Worm (Caenorhabditis elegans): Measurements from ENCODE around the gene adm-4.

Gene adm-4

DNA sequence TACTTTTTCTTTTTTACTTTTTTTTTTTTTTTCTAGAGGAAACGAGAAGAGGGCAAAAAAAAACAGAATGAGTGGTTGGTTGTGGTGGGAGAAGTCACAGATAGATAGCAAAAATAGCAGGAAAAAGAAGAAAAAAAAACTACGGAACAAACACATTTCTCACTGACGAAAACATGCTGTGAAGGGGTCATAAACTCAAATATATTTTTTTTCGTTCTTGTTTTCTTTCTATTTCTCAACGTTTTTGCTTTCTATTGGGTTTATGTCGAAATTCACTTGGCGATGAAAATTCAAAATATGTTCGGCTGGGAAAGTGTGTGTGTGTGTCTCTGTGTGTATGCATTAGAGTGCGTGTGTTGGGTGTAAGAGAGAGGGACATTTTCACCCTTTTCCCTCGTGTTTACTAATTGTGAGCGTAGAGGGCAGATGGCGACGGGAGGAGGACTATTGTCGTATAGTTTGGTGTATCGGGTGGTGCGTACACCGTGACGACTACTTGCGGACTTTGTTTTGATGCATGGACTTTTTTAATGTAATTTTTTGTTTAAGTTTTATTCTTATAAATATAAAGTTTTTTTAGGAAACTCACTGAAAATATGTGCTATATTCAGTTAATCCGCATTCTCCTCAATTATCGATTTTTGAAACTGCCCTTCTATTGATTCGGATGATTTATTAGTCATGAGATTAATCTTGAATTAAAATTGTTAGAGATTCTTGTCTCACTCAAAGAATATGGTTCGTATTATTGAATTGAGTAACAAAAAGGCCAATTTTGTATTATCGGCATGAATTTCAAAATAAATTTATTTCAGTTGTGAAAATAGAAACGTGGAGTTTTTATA is 11.5 kb upstream of the adm-4 start (continued):
- TF ChIP-seq hlh-8 (tag; optimal IDR thresholded peaks at IDR 0.05) (peak; percentile 23), C08G9.2 (tag; optimal IDR thresholded peaks at IDR 0.05) (no peak), ets-4 (tag; optimal IDR thresholded peaks at IDR 0.05) (no peak), ceh-34 (tag; optimal IDR thresholded peaks at IDR 0.05) (no peak), ceh-45 (GFP tag; IDR thresholded peaks at IDR 0.05) (no peak), ceh-30 (tag; optimal IDR thresholded peaks at IDR 0.05) (peak; percentile 64), ttx-3 (tag; optimal IDR thresholded peaks at IDR 0.05) (no peak), fkh-10 (GFP tag; optimal IDR thresholded peaks at IDR 0.05) (no peak), nhr-11 (tag; optimal IDR thresholded peaks at IDR 0.05) (no peak), ceh-18 (tag; optimal IDR thresholded peaks at IDR 0.05) (peak; percentile 26), unc-42 (tag; optimal IDR thresholded peaks at IDR 0.05) (peak; percentile 34), dmd-4 (tag; optimal IDR thresholded peaks at IDR 0.05; ENCODE audit: borderline replicate concordance) (no peak), madf-2 (tag; optimal IDR thresholded peaks at IDR 0.05) (peak; percentile 17), rnt-1 (tag; optimal IDR thresholded peaks at IDR 0.05) (peak; percentile 30), unc-55 (GFP tag; optimal IDR thresholded peaks at IDR 0.05) (peak; percentile 74), pat-9 (tag; optimal IDR thresholded peaks at IDR 0.05) (peak; percentile 5), che-1 (tag; optimal IDR thresholded peaks at IDR 0.05) (no peak), ahr-1 (tag; optimal IDR thresholded peaks at IDR 0.05) (no peak), lin-11 (tag; optimal IDR thresholded peaks at IDR 0.05) (no peak), hlh-15 (tag; optimal IDR thresholded peaks at IDR 0.05) (no peak), gmeb-2 (tag; optimal IDR thresholded peaks at IDR 0.05) (no peak), pros-1 (tag; optimal IDR thresholded peaks at IDR 0.05) (peak; percentile 41), pag-3 (tag; optimal IDR thresholded peaks at IDR 0.05; ENCODE audit: borderline replicate concordance) (no peak), eyg-1 (tag; optimal IDR thresholded peaks at IDR 0.05) (no peak), elt-2 (tag; optimal IDR thresholded peaks at IDR 0.05) (peak; percentile 20), sox-4 (tag; optimal IDR thresholded peaks at IDR 0.05) (no peak), ceh-22 (tag; optimal IDR thresholded peaks at IDR 0.05) (no peak), syd-9 (tag; optimal IDR thresholded peaks at IDR 0.05) (no peak), mec-3 (tag; optimal IDR thresholded peaks at IDR 0.05; ENCODE audit: borderline replicate concordance) (no peak), tbx-2 (tag; optimal IDR thresholded peaks at IDR 0.05) (peak; percentile 73), ceh-19 (GFP tag; optimal IDR thresholded peaks at IDR 0.05) (peak; percentile 48), tbx-7 (tag; optimal IDR thresholded peaks at IDR 0.05) (no peak), nfya-1 (tag; optimal IDR thresholded peaks at IDR 0.05) (peak; percentile 68), fkh-6 (tag; optimal IDR thresholded peaks at IDR 0.05) (peak; percentile 2), unc-86 (tag; optimal IDR thresholded peaks at IDR 0.05) (no peak), K02D7.2 (tag; optimal IDR thresholded peaks at IDR 0.05) (no peak), ceh-6 (GFP tag; optimal IDR thresholded peaks at IDR 0.05) (no peak), ceh-24 (tag; optimal IDR thresholded peaks at IDR 0.05) (no peak), ama-1 (optimal IDR thresholded peaks at IDR 0.05) (no peak)

DNA sequence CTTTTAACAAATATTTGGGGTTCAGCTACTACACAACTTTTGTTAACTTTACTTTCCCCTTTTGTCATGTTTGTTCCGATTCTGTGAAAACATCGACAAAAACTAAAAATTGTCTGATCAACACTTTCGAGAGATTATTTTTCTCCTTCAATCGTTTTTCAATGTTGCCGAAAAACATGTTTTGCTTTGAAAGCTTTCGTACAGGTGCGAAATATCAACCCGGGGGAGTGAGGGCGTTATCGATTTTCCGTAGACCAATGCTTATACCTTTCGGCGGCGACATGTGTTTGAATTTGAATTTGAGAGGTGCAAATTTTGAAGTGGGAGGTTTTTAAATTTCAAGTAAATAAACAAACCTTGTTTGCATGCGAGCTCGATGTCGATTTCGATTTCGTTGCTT is 10.3 kb upstream of the adm-4 start:
- TF ChIP-seq rnt-1 (tag; optimal IDR thresholded peaks at IDR 0.05), result no peak
- TF ChIP-seq sox-2 (GFP tag; IDR thresholded peaks at IDR 0.05), result no peak
- no peak for TF ChIP-seq unc-55 (GFP tag; optimal IDR thresholded peaks at IDR 0.05)
- TF ChIP-seq madf-2 (tag; optimal IDR thresholded peaks at IDR 0.05), result no peak
- TF ChIP-seq zip-5 (tag; optimal IDR thresholded peaks at IDR 0.05), result no peak
- TF ChIP-seq syd-9 (tag; optimal IDR thresholded peaks at IDR 0.05), result no peak
- TF ChIP-seq lim-6 (tag; optimal IDR thresholded peaks at IDR 0.05), result no peak
- TF ChIP-seq ceh-18 (tag; optimal IDR thresholded peaks at IDR 0.05), result no peak
- TF ChIP-seq elt-2 (tag; optimal IDR thresholded peaks at IDR 0.05), result no peak
- TF ChIP-seq fkh-10 (GFP tag; optimal IDR thresholded peaks at IDR 0.05), result no peak
- TF ChIP-seq ceh-45 (GFP tag; IDR thresholded peaks at IDR 0.05), result no peak

Data from whole organism, late embryonic.